Fruit fly (Drosophila melanogaster) whole organism, wandering third instar larva: ENCODE data around the gene Pif1B.

Source experiments
- Abd-B ChIP-seq: fragments of >200 bp; optimal IDR thresholded peaks from 2 replicates; lab custom pipeline; 2017; ENCODE audit warnings: missing biosample characterization, missing genetic modification characterization
- CG32264 ChIP-seq: fragments of 200-800 bp; sonication (Bioruptor generic); optimal IDR thresholded peaks from 2 replicates; lab custom pipeline; 2016; ENCODE audit warnings: missing biosample characterization, missing genetic modification characterization
- CG9705 ChIP-seq: fragments of 200-800 bp; sonication (Bioruptor generic); optimal IDR thresholded peaks from 2 replicates; lab custom pipeline; 2018; ENCODE audit warnings: missing biosample characterization, mild to moderate bottlenecking, missing genetic modification characterization
- CrebA ChIP-seq: fragments of 200-800 bp; sonication (Bioruptor generic); optimal IDR thresholded peaks from 2 replicates; lab custom pipeline; 2016; ENCODE audit warnings: missing biosample characterization, mild to moderate bottlenecking, missing genetic modification characterization, borderline replicate concordance
- Dfd ChIP-seq: fragments of >200 bp; optimal IDR thresholded peaks from 2 replicates; lab custom pipeline; 2017; ENCODE audit warnings: missing biosample characterization, missing genetic modification characterization
- Dif ChIP-seq: fragments of 200-275, 200-300 bp; sonication (Bioruptor generic); optimal IDR thresholded peaks from 2 replicates; lab custom pipeline; 2018; ENCODE audit warnings: missing biosample characterization, missing genetic modification characterization; ENCODE audit not compliant: partially characterized antibody
- GATAd ChIP-seq: sonication (Bioruptor generic); optimal IDR thresholded peaks from 2 replicates; lab custom pipeline; 2016; ENCODE audit warnings: missing biosample characterization, missing genetic modification characterization
- HLH106 ChIP-seq: fragments of 200-800 bp; optimal IDR thresholded peaks from 3 replicates; lab custom pipeline; 2019; ENCODE audit warnings: missing biosample characterization, mild to moderate bottlenecking, missing genetic modification characterization, moderate library complexity
- Hnf4 ChIP-seq: fragments of 200-800 bp; sonication (Bioruptor generic); optimal IDR thresholded peaks from 2 replicates; lab custom pipeline; 2016; ENCODE audit warnings: missing biosample characterization, mild to moderate bottlenecking, missing genetic modification characterization
- Hr83 ChIP-seq: fragments of 200-300 bp; sonication (Bioruptor generic); optimal IDR thresholded peaks from 2 replicates; lab custom pipeline; 2016; ENCODE audit warnings: missing biosample characterization, mild to moderate bottlenecking, missing genetic modification characterization, moderate library complexity; ENCODE audit not compliant: poor library complexity, severe bottlenecking
- Jra ChIP-seq: sonication (Bioruptor generic); optimal IDR thresholded peaks from 2 replicates; lab custom pipeline; 2016; ENCODE audit warnings: missing biosample characterization, missing genetic modification characterization
- Mio ChIP-seq: sonication (Bioruptor generic); optimal IDR thresholded peaks from 2 replicates; lab custom pipeline; 2016; ENCODE audit warnings: missing biosample characterization, missing genetic modification characterization
- Myc ChIP-seq: fragments of >200 bp; optimal IDR thresholded peaks from 2 replicates; lab custom pipeline; 2017
- OdsH ChIP-seq: fragments of 200-800 bp; sonication (Bioruptor generic); optimal IDR thresholded peaks from 2 replicates; lab custom pipeline; 2016; ENCODE audit warnings: missing biosample characterization, mild to moderate bottlenecking, missing genetic modification characterization
- Rel ChIP-seq, 2 experiments: fragments of 200-800 bp; sonication (Bioruptor generic) in 1 of 2; optimal IDR thresholded peaks; 2 replicates in 1 of 2; 3 replicates in 1 of 2; lab custom pipeline; 2016 to 2019; ENCODE audit warnings: mild to moderate bottlenecking in 2 of 2, missing biosample characterization in 2 of 2, missing genetic modification characterization in 2 of 2, moderate library complexity in 1 of 2
- Vsx2 ChIP-seq: fragments of 200-300, 225-300 bp; sonication (Bioruptor generic); optimal IDR thresholded peaks from 2 replicates; lab custom pipeline; 2018; ENCODE audit warnings: missing biosample characterization, missing genetic modification characterization; ENCODE audit not compliant: partially characterized antibody
- br ChIP-seq: fragments of 200-800 bp; sonication (Bioruptor generic); optimal IDR thresholded peaks from 2 replicates; lab custom pipeline; 2016; ENCODE audit warnings: missing biosample characterization, missing genetic modification characterization
- brk ChIP-seq: fragments of 200-800 bp; sonication (Bioruptor generic); optimal IDR thresholded peaks from 2 replicates; lab custom pipeline; 2016; ENCODE audit warnings: missing biosample characterization, mild to moderate bottlenecking, missing genetic modification characterization
- dl ChIP-seq, 2 experiments: fragments of 175-275, 200-275 bp in 1 of 2; fragments of 200-275 bp in 1 of 2; sonication (Bioruptor generic); optimal IDR thresholded peaks; lab custom pipeline; 2018; ENCODE audit warnings: mild to moderate bottlenecking in 2 of 2, missing biosample characterization in 2 of 2, missing genetic modification characterization in 2 of 2, moderate library complexity in 2 of 2; ENCODE audit not compliant: partially characterized antibody in 2 of 2, insufficient read depth in 1 of 2
- dmrt93B ChIP-seq: fragments of 200-800 bp; sonication (Bioruptor generic); optimal IDR thresholded peaks from 2 replicates; lab custom pipeline; 2018; ENCODE audit warnings: missing biosample characterization, mild to moderate bottlenecking, missing genetic modification characterization
- ey ChIP-seq: fragments of 200-800 bp; sonication (Bioruptor generic); optimal IDR thresholded peaks from 2 replicates; lab custom pipeline; 2016; ENCODE audit warnings: missing biosample characterization, missing genetic modification characterization
- foxo ChIP-seq, 2 experiments: fragments of 200-800 bp; sonication (Bioruptor generic); optimal IDR thresholded peaks; 2 replicates in 1 of 2; 3 replicates in 1 of 2; lab custom pipeline; 2016 to 2017; ENCODE audit warnings: missing biosample characterization in 2 of 2, missing genetic modification characterization in 2 of 2
- fru ChIP-seq: fragments of 200-800 bp; sonication (Bioruptor generic); optimal IDR thresholded peaks from 3 replicates; lab custom pipeline; 2016; ENCODE audit warnings: missing biosample characterization, mild to moderate bottlenecking, missing genetic modification characterization
- h ChIP-seq: fragments of 200-800 bp; sonication (Bioruptor generic); optimal IDR thresholded peaks from 3 replicates; lab custom pipeline; 2016; ENCODE audit warnings: missing biosample characterization, mild to moderate bottlenecking, missing genetic modification characterization
- lola ChIP-seq: fragments of >200 bp; optimal IDR thresholded peaks from 2 replicates; lab custom pipeline; 2017; ENCODE audit warnings: missing biosample characterization, missing genetic modification characterization
- psq ChIP-seq: fragments of 200-800 bp; sonication (Bioruptor generic); optimal IDR thresholded peaks from 3 replicates; lab custom pipeline; 2017; ENCODE audit warnings: missing biosample characterization, mild to moderate bottlenecking, missing genetic modification characterization, moderate library complexity
- rgr ChIP-seq: fragments of 200-800 bp; sonication (Bioruptor generic); optimal IDR thresholded peaks from 3 replicates; lab custom pipeline; 2016; ENCODE audit warnings: missing biosample characterization, mild to moderate bottlenecking, missing genetic modification characterization
- sage ChIP-seq: fragments of 200-800 bp; sonication (Bioruptor generic); optimal IDR thresholded peaks from 2 replicates; lab custom pipeline; 2016; ENCODE audit warnings: missing biosample characterization, mild to moderate bottlenecking, missing genetic modification characterization
- sv ChIP-seq: fragments of 200-800 bp; sonication (Bioruptor generic); optimal IDR thresholded peaks from 3 replicates; lab custom pipeline; 2016; ENCODE audit warnings: missing biosample characterization, missing genetic modification characterization
- tai ChIP-seq: sonication (Bioruptor generic); optimal IDR thresholded peaks from 2 replicates; lab custom pipeline; 2016; ENCODE audit warnings: missing biosample characterization, missing genetic modification characterization
- usp ChIP-seq: fragments of >200 bp; optimal IDR thresholded peaks from 2 replicates; lab custom pipeline; 2017; ENCODE audit warnings: missing biosample characterization, missing genetic modification characterization
- woc ChIP-seq: sonication (Bioruptor generic); optimal IDR thresholded peaks from 2 replicates; lab custom pipeline; 2016; ENCODE audit warnings: missing biosample characterization, mild to moderate bottlenecking, missing genetic modification characterization

Pif1B gene

dm6 chr3R:8744198-8744597 lies 56.8 kb downstream of the Pif1B start:
- TF ChIP-seq sv (GFP tag; lab: Kevin White, UChicago) = peak; percentile 15
- peak; percentile 42 for TF ChIP-seq br
- peak; percentile 60 for TF ChIP-seq h (GFP tag; lab: Kevin White, UChicago)
- peak in 1 of 2 experiments; percentile 53 for TF ChIP-seq foxo (GFP tag; optimal IDR thresholded peaks at IDR 0.05; lab: Kevin White, UChicago)
- peak; percentile 52 for TF ChIP-seq HLH106
- TF ChIP-seq woc (GFP tag; lab: Kevin White, UChicago) = no peak
- peak; percentile 65 for TF ChIP-seq ey (GFP tag; lab: Kevin White, UChicago)
- TF ChIP-seq dl (GFP tag; optimal IDR thresholded peaks at IDR 0.05; lab: Kevin White, UChicago; ENCODE audit: insufficient read depth in 1 of 2, partially characterized antibody in 2 of 2) = no peak
- TF ChIP-seq dmrt93B = peak; percentile 19
- no peak for TF ChIP-seq Abd-B (GFP tag; lab: Kevin White, UChicago)
- peak; percentile 54 for TF ChIP-seq Hnf4 (GFP tag; lab: Kevin White, UChicago)
- peak; percentile 47 for TF ChIP-seq fru
- peak; percentile 12 for TF ChIP-seq psq (GFP tag; lab: Kevin White, UChicago)
- peak; percentile 46 for TF ChIP-seq OdsH (GFP tag; lab: Kevin White, UChicago)
- TF ChIP-seq lola (GFP tag; lab: Kevin White, UChicago) = no peak
- TF ChIP-seq tai = peak; percentile 54
- no peak for TF ChIP-seq Vsx2 (GFP tag; lab: Kevin White, UChicago)
- TF ChIP-seq rgr (GFP tag; lab: Kevin White, UChicago) = peak; percentile 50

dm6 chr3R:8742661-8743060 lies 58.3 kb downstream of the Pif1B start:
- TF ChIP-seq CG32264 (GFP tag; lab: Kevin White, UChicago) (no peak), woc (GFP tag; lab: Kevin White, UChicago) (no peak), GATAd (GFP tag; lab: Kevin White, UChicago) (no peak), Vsx2 (GFP tag; lab: Kevin White, UChicago) (no peak), OdsH (GFP tag; lab: Kevin White, UChicago) (no peak), dl (GFP tag; optimal IDR thresholded peaks at IDR 0.05; lab: Kevin White, UChicago; ENCODE audit: insufficient read depth in 1 of 2, partially characterized antibody in 2 of 2) (no peak), Jra (GFP tag; lab: Kevin White, UChicago) (no peak), tai (no peak)

- TF ChIP-seq HLH106 = no peak
- TF ChIP-seq sv (GFP tag; lab: Kevin White, UChicago) = no peak
- no peak for TF ChIP-seq foxo (GFP tag; optimal IDR thresholded peaks at IDR 0.05; lab: Kevin White, UChicago)
- TF ChIP-seq Hnf4 (GFP tag; lab: Kevin White, UChicago) = no peak
- no peak for TF ChIP-seq CrebA
- no peak for TF ChIP-seq brk (GFP tag; lab: Kevin White, UChicago)
- no peak for TF ChIP-seq CG9705 (GFP tag; lab: Kevin White, UChicago)
- TF ChIP-seq fru = no peak
- TF ChIP-seq Dif (GFP tag; lab: Kevin White, UChicago) = no peak
- no peak for TF ChIP-seq Dfd (GFP tag; lab: Kevin White, UChicago)
- no peak for TF ChIP-seq sage (GFP tag; lab: Kevin White, UChicago)
- TF ChIP-seq ey (GFP tag; lab: Kevin White, UChicago) = no peak
- TF ChIP-seq usp = no peak
- TF ChIP-seq woc (GFP tag; lab: Kevin White, UChicago) = no peak
- no peak for TF ChIP-seq Mio (GFP tag; lab: Kevin White, UChicago)
- no peak for TF ChIP-seq Hr83 (GFP tag; lab: Kevin White, UChicago)
- TF ChIP-seq Myc (lab: Kevin White, UChicago) = no peak
- no peak for TF ChIP-seq Rel (GFP tag; optimal IDR thresholded peaks at IDR 0.05; lab: Kevin White, UChicago)
- TF ChIP-seq Rel (tag; optimal IDR thresholded peaks at IDR 0.05; lab: Kevin White, UChicago) = no peak
- no peak for TF ChIP-seq CG32264 (GFP tag; lab: Kevin White, UChicago)
- TF ChIP-seq Vsx2 (GFP tag; lab: Kevin White, UChicago) = no peak
These were observed 59.0 kb downstream of the Pif1B start for dm6 chr3R:8741941-8742340.

dm6 chr3R:8741248-8741647 lies 59.7 kb downstream of the Pif1B start:
- no peak for TF ChIP-seq dmrt93B
